Fruit fly (Drosophila melanogaster) whole organism: ENCODE data around the gene Ythdf.

Experiments
- CG8478 ChIP-seq: fragments of >200 bp; optimal IDR thresholded peaks from 2 replicates; lab custom pipeline; 2018; ENCODE audit warnings: inconsistent platforms
- Dll ChIP-seq: fragments of >200 bp; optimal IDR thresholded peaks from 2 replicates; lab custom pipeline; 2017
- EcR ChIP-seq, 2 experiments: fragments of >200 bp; optimal IDR thresholded peaks; 2 replicates each; lab custom pipeline; 2017; ENCODE audit warnings: missing biosample characterization in 2 of 2, missing genetic modification characterization in 2 of 2, missing genetic modification reagents in 2 of 2
- pan ChIP-seq: fragments of >200 bp; optimal IDR thresholded peaks from 2 replicates; lab custom pipeline; 2017
- psq ChIP-seq: fragments of >200 bp; optimal IDR thresholded peaks from 2 replicates; lab custom pipeline; 2017
- usp ChIP-seq: fragments of >200 bp; optimal IDR thresholded peaks from 2 replicates; lab custom pipeline; 2017; ENCODE audit warnings: missing biosample characterization, missing genetic modification characterization, mixed read lengths

Ythdf gene

DNA sequence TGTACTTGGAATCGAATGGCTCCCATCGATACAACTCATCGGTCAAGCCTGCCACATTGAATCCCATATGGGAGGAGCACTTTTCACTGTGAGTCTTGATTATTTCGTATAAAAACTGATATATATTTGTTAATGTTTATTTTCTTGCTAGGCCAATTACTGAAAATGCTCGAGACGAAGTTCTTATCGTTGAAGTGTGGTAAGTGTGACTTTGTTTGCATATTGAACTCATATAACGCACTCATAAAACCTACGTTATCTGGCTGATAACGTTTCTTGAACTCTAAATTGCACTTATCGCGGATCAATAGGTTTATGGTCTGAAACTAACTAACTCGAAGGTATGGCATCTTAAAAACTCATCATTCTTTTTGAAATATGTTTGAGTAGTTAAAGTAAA is 21.4 kb upstream of the Ythdf start:
- TF ChIP-seq CG8478 (lab: Kevin White, UChicago) (no peak), Dll (lab: Kevin White, UChicago) (no peak), pan (no peak), EcR (GFP tag; optimal IDR thresholded peaks at IDR 0.05; lab: Kevin White, UChicago) (no peak), psq (no peak), usp (GFP tag; lab: Kevin White, UChicago) (no peak)

DNA sequence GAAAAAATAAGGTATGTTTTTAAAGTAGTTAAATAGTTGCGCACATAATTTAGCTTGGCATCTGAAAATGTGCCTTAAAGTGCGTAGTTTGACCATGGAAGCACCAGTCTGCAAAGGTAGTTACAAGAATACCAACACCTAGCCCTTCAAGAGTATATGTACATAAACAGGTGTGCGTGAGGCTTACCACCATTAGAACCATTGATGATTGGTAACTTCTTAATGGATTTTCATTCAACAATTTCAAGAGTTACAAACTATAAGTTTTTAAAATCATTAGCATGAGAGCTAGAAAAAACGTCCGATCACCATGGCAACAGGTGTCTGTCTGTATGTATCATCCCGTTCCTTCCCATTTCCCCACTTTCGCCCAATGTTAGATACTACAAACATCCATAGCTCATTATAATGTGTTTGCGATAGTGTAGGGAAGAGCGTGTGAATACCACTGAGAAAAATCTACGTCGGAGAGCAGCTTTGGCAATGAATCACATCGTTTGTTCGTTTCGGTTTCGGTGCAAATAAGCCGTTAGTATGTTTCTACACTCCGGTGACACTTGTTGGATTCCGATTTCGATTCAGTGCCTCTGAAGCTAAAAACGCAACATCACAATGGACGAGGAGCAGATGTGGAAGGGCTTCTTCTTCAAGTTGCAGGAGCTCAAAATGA is 17.6 kb upstream of the Ythdf start:
- TF ChIP-seq psq: no peak
- TF ChIP-seq usp (GFP tag; lab: Kevin White, UChicago): no peak
- no peak for TF ChIP-seq EcR (GFP tag; optimal IDR thresholded peaks at IDR 0.05; lab: Kevin White, UChicago)
- no peak for TF ChIP-seq CG8478 (lab: Kevin White, UChicago)
- TF ChIP-seq pan: no peak
- TF ChIP-seq Dll (lab: Kevin White, UChicago): no peak

DNA sequence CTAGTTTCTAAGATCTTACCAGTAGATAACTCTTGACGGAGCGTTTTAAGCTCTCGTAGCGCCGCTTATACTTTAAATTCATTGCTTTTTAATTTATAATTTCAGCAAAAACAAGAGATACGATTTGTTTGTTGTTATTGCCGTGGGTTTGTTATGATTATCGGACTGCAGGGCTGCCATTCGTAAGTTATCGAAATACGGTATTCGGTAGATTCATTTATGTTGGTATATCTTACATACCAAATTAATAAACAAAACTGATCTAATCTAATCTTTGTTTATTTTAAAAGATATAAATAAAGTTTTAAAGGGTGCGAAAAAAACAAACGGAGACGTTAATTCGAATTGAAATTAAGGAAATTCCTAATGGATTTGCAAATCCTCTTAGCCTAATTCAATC is 17.0 kb upstream of the Ythdf start, which contains the start of the genes CG31111 and stac:
Gene CG31111, minus strand, starts transcription at position 162 of the 400 bp plus-strand sequence.
Gene stac, plus strand, starts transcription at position 271 of the 400 bp plus-strand sequence.
- no peak for TF ChIP-seq pan
- TF ChIP-seq usp (GFP tag; lab: Kevin White, UChicago): no peak
- TF ChIP-seq psq: no peak
- TF ChIP-seq EcR (GFP tag; optimal IDR thresholded peaks at IDR 0.05; lab: Kevin White, UChicago): no peak
- no peak for TF ChIP-seq CG8478 (lab: Kevin White, UChicago)
- TF ChIP-seq Dll (lab: Kevin White, UChicago): no peak

DNA sequence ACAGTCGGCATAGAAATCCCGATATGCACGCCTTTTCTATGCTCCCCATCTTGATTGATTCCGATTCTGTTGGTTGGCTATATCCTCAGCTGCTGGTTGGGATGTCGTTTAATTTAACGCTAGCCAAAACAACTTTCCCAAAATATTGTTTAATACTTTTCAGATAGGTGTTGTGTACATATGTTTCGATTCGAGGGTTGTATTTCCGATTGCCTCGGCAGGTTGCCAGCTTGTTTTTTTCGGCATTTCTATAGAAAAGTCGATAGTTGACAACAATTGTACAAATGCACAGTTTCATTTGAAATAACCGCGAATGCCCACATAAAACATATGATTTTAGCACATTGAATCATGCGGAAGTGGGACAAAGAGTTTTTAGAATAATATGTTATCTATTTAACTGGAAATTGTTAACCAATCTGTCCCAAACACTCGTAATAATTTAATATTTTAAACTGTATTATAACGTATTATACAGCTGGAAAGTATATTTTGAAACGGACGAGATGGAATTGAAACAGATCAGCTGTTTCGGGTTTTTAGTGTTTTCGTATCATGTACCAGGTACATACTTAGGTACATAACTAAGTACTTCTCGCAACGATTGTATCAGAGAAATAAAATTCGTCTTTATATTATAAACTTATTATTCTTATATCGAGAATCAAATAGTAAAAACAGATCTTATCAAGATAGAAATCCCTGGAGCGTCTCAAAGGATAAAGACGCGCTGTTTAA is 15.6 kb upstream of the Ythdf start, which contains the start of gene CG31109:
Gene CG31109, minus strand, starts transcription at position 203 of the 738 bp plus-strand sequence.
- TF ChIP-seq pan (no peak), CG8478 (lab: Kevin White, UChicago) (no peak), Dll (lab: Kevin White, UChicago) (no peak), EcR (GFP tag; optimal IDR thresholded peaks at IDR 0.05; lab: Kevin White, UChicago) (no peak), psq (no peak), usp (GFP tag; lab: Kevin White, UChicago) (no peak)

DNA sequence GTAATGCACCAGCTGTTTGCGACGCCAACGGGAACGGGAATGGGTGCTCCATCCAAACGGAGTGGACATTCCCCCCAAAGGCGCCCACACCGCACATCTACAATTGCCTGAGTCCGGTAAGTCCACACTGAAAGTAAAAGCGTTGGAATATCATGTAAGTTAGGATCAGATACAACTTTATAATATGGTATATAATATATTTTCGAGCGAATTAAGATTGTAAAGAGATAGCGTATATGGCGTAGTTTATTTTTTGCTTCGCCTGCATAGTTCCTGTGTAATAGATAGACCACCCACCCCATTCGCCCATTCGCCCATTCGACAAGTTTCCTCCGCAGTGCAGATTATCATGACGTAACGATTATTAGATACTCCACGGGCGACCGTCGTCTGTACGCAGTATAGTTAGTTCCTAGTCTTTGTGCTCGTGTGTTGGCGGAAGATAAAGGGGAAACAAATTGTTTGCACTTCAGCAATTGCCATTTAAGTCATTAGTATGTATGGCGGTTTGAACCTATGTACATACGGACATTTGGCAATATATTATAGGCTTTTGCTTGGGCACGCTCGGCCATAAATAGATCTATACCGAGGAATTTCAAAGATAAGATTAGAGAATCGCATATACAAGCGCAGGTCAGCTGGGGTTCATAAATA is 12.5 kb upstream of the Ythdf start:
- TF ChIP-seq EcR (GFP tag; optimal IDR thresholded peaks at IDR 0.05; lab: Kevin White, UChicago): no peak
- no peak for TF ChIP-seq usp (GFP tag; lab: Kevin White, UChicago)
- no peak for TF ChIP-seq Dll (lab: Kevin White, UChicago)
- no peak for TF ChIP-seq psq
- TF ChIP-seq CG8478 (lab: Kevin White, UChicago): no peak
- TF ChIP-seq pan: no peak

DNA sequence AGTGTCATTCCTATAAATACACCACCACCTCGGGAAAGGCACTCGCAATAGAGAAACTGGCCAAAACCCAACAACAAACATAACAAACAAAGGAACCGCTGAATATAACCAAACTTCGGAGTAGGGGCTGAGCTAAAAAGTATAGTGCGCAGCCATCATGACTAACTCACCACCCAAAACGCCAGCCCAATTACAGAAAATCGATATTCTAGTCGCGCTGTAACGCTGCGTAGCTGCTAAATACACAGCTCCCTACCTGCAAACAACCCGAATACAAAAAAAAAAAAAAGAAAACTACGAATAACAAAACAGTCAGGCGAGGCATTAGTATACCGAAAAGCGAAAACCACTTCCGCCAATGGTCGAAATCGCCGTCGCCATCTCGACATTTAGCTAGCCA is 11.6 kb upstream of the Ythdf start:
- TF ChIP-seq Dll (lab: Kevin White, UChicago): no peak
- TF ChIP-seq CG8478 (lab: Kevin White, UChicago): no peak
- TF ChIP-seq usp (GFP tag; lab: Kevin White, UChicago): no peak
- TF ChIP-seq EcR (GFP tag; optimal IDR thresholded peaks at IDR 0.05; lab: Kevin White, UChicago): no peak
- TF ChIP-seq psq: no peak
- no peak for TF ChIP-seq pan

DNA sequence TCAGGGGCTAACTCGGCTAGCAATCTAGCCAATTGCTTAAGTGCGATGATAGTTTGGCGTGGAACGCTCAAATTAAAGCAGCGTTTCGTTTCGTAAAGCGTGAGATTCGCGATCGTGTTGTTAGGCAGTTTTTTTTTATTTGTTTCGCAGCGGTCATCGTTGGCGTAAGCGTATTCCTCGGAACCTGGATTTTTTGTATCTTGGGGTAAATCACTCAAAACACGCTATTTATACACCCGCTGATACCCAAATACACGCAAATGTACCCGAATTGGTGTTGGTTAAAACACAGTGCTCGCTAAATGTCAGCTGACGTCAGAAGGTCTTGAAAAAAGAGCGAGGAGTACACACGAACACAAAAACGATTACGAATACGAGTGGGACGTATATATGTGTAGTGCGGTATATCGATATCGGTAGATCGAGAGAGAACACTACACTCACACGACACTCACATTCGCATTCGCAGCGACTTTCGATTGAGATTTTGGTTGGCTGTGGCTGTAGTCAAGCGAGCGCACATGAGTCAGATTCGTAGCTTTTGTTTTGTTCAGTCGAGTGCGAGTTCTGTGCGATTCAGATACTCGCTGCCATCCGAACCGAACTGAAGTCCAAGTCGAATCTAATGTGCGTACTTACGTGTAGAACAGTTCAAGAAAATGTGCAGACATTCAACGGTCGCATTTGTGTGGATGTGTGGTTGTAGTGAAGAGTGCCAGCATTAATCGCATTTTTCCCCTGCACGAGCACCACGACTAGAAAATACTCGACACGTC is 10.9 kb upstream of the Ythdf start:
- TF ChIP-seq CG8478 (lab: Kevin White, UChicago): no peak
- no peak for TF ChIP-seq Dll (lab: Kevin White, UChicago)
- TF ChIP-seq usp (GFP tag; lab: Kevin White, UChicago): no peak
- no peak for TF ChIP-seq pan
- TF ChIP-seq EcR (GFP tag; optimal IDR thresholded peaks at IDR 0.05; lab: Kevin White, UChicago): no peak

DNA sequence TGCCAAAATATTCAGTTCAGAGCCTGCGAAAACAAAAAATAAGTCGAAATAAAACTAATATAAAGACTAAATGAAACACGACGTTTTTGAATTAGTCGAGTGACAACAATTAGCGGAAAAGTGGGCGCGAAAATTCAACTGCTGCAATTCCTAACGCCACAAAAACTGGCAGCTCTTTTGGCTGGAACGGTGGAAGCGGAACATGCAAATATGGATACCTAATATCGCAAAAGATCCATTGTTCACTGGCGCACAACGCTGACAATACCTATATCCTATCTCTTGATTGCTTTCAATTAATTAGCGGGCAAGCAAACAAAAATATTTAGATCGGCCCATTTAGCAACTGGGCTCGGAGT is 10.3 kb upstream of the Ythdf start, which contains the start of gene CG11791:
Gene CG11791, plus strand, starts transcription at position 234 of the 359 bp plus-strand sequence.
- TF ChIP-seq usp (GFP tag; lab: Kevin White, UChicago) (no peak), psq (no peak), Dll (lab: Kevin White, UChicago) (no peak), pan (no peak), CG8478 (lab: Kevin White, UChicago) (no peak), EcR (GFP tag; optimal IDR thresholded peaks at IDR 0.05; lab: Kevin White, UChicago) (no peak)

DNA sequence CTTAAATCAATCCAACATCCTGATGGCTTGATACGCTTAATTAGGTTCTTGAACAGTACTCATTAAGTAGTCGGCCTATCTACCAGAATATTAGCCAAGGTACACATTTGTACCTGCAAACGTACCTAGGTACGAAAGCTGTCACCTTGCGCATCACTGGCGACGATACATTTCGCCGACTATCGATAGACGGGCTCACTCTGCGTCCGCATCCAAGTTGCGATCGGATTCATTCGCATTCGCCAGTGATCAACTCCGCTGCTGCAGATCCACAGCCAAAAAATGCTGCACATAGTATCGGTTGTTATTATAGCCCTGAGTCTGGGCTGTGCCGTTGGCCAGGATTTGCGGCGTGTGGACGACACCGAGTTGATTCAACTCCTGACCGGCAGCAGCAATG is 8.5 kb upstream of the Ythdf start, which contains the start of gene CG11790:
Gene CG11790, plus strand, starts transcription at position 203 of the 400 bp plus-strand sequence.
- TF ChIP-seq EcR (GFP tag; optimal IDR thresholded peaks at IDR 0.05; lab: Kevin White, UChicago) (no peak), Dll (lab: Kevin White, UChicago) (no peak), usp (GFP tag; lab: Kevin White, UChicago) (no peak), CG8478 (lab: Kevin White, UChicago) (no peak), psq (no peak), pan (no peak)

DNA sequence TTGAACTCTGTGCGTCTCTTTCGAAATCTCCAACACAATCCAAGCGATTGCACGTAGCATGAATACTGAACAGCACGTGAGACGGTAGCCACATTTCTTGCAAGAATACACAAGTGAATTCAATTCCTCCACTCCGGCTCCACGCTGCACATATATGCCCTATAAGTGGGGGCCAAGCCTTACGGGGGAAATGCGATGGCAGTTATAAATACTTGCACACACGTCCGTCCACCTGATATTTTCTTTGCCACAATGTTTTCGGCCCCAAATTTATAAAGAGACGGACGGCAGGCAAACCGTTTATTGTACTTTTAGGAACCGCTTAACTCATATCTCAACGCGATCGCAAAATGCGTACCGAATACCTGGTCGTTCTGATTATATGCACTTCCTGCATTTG is 7.0 kb upstream of the Ythdf start, which contains the start of gene CG11786:
Gene CG11786, plus strand, starts transcription at position 301 of the 400 bp plus-strand sequence.
- no peak for TF ChIP-seq Dll (lab: Kevin White, UChicago)
- no peak for TF ChIP-seq psq
- TF ChIP-seq pan: no peak
- no peak for TF ChIP-seq usp (GFP tag; lab: Kevin White, UChicago)
- no peak for TF ChIP-seq EcR (GFP tag; optimal IDR thresholded peaks at IDR 0.05; lab: Kevin White, UChicago)
- no peak for TF ChIP-seq CG8478 (lab: Kevin White, UChicago)
